Worm (Caenorhabditis elegans) whole organism, midembryonic: ENCODE data around the gene nxf-1.

Source experiments
- T22C8.4 ChIP-seq: fragments of 200-800 bp; sonication (Bioruptor generic); IDR thresholded peaks from 2 replicates; pipeline ENCODE4 v1.3.6; 2022; ENCODE audit warnings: missing genetic modification characterization, missing compliant biosample characterization
- cog-1 ChIP-seq: sonication (generic microtip); optimal IDR thresholded peaks from 2 replicates; lab custom pipeline; 2016; ENCODE audit warnings: missing genetic modification characterization, missing compliant biosample characterization
- flt-1 ChIP-seq: fragments of 200-800 bp; sonication (Bioruptor generic); IDR thresholded peaks from 2 replicates; pipeline ENCODE4 v1.3.6; 2022; ENCODE audit warnings: missing genetic modification characterization, missing compliant biosample characterization
- klf-2 ChIP-seq: fragments of 200-800 bp; sonication (Bioruptor generic); conservative IDR thresholded peaks from 2 replicates; pipeline ENCODE4 v1.3.6; 2022; ENCODE audit warnings: missing genetic modification reagents, missing genetic modification characterization, missing compliant biosample characterization
- med-1 ChIP-seq: sonication (generic microtip); optimal IDR thresholded peaks from 2 replicates; lab custom pipeline; 2017; ENCODE audit warnings: missing genetic modification characterization, mild to moderate bottlenecking, missing compliant biosample characterization, antibody characterized with exemption, missing genetic modification reagents; ENCODE audit not compliant: insufficient read depth
- ref-1 ChIP-seq: fragments of 200-800 bp; sonication (Bioruptor generic); conservative IDR thresholded peaks from 2 replicates; pipeline ENCODE4 v1.3.6; 2022; ENCODE audit warnings: missing genetic modification reagents, missing genetic modification characterization, missing compliant biosample characterization
- tab-1 ChIP-seq: fragments of 200-800 bp; sonication (Bioruptor generic); IDR thresholded peaks from 2 replicates; pipeline ENCODE4 v1.3.6; 2022; ENCODE audit warnings: missing genetic modification characterization, missing compliant biosample characterization
- ztf-23 ChIP-seq: fragments of 200-800 bp; sonication (Bioruptor generic); IDR thresholded peaks from 2 replicates; pipeline ENCODE4 v1.3.6; 2022; ENCODE audit warnings: missing genetic modification reagents, missing genetic modification characterization, missing compliant biosample characterization
- ztf-29 ChIP-seq: fragments of 200-800 bp; sonication (Bioruptor generic); IDR thresholded peaks from 2 replicates; pipeline ENCODE4 v1.3.6; 2022; ENCODE audit warnings: missing genetic modification reagents, missing genetic modification characterization, missing compliant biosample characterization

nxf-1 gene

DNA sequence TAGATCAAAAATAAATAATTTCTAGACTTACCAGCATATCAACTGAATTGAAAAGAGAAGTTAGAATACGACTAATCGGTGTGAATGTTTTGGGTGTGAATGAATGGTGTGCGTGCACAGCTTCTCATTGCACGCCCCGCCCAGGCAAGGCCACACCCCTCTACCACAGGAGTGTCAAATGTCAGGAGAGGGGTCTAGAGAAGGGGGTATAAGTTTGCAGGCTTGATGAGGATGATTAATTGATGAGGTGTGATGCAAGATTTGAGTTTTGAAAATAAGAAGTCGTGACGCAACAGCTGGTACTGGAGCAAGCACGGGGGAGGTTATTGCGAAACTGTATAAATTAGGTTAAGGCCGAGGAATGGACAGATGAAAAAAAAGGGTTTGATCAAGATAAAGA, 17.4 kb upstream of the nxf-1 start, which contains the start of gene egl-1:
TSS of gene egl-1 (minus strand) at position 101 of the 400 bp plus-strand sequence.
- TF ChIP-seq T22C8.4 (GFP tag; lab: Robert Waterston, UW), result no peak
- no peak for TF ChIP-seq klf-2 (GFP tag; lab: Robert Waterston, UW)
- TF ChIP-seq ref-1 (GFP tag; lab: Robert Waterston, UW), result no peak
- no peak for TF ChIP-seq tab-1 (GFP tag; lab: Robert Waterston, UW)
- TF ChIP-seq cog-1, result no peak
- TF ChIP-seq ztf-29 (GFP tag; lab: Robert Waterston, UW), result no peak
- no peak for TF ChIP-seq flt-1
- no peak for TF ChIP-seq ztf-23 (GFP tag; lab: Robert Waterston, UW)
- TF ChIP-seq med-1 (GFP tag; lab: Kevin White, UChicago), result no peak

DNA sequence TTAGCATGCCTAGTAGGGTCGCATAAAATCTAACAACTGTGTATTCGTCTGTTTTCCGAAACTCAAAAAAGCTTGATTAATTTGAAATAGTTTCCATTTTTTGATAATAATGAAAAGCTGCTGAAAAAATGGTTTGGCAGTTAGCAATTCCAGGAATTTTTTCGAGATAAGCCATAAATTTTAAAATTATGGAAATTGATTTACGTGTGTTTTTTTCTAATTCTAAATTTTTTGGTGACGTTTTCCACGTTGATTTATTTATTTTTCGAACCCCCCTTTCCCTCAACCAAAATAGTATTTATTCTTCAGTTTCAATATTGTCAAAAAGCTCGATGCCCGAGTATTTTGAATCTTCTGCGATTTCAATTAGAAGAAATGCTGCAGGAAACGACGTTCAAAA, 14.1 kb upstream of the nxf-1 start, which contains the start of gene F23B12.1:
TSS of gene F23B12.1 (plus strand) at position 301 of the 400 bp plus-strand sequence.
- TF ChIP-seq med-1 (GFP tag; lab: Kevin White, UChicago) (no peak), tab-1 (GFP tag; lab: Robert Waterston, UW) (no peak), ztf-29 (GFP tag; lab: Robert Waterston, UW) (no peak), ztf-23 (GFP tag; lab: Robert Waterston, UW) (no peak), ref-1 (GFP tag; lab: Robert Waterston, UW) (no peak), cog-1 (no peak), flt-1 (no peak), klf-2 (GFP tag; lab: Robert Waterston, UW) (no peak), T22C8.4 (GFP tag; lab: Robert Waterston, UW) (no peak)

DNA sequence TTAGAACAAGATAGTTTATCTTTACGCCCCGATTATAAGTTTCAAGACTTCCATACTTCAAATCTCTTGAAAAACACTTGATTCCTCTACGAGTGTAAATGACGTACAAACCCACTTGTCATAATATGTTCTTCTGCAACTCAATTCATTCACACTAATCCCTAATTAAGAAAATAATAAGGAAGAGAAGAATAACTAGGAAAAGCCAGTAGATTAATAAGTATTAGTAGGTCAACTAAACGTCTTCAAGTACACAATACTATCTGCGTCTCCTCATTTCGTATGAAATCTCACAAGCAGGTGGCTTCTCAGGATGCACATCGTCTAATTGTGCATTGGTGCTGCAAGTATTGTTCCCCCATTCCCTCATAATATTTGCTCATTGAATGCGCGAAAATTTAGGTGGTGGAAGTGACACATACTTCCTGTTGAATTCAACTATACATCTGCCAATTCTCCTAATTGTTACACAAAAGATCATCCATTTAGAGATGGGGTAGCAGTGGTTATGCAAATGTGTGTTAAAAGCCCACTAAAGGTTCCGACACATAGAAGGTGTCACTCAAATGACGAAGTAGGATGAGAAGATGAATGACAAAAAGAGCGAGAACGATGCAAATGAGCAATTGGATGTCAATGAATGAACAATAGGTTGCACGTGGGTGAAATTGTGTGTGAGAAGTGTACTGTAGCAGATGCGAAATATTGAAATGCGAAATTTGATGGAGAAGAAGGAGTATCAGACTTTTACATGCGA, 12.4 kb upstream of the nxf-1 start:
- TF ChIP-seq flt-1 (no peak), klf-2 (GFP tag; lab: Robert Waterston, UW) (no peak), cog-1 (no peak), tab-1 (GFP tag; lab: Robert Waterston, UW) (no peak), ref-1 (GFP tag; lab: Robert Waterston, UW) (no peak), med-1 (GFP tag; lab: Kevin White, UChicago) (no peak), T22C8.4 (GFP tag; lab: Robert Waterston, UW) (no peak)

- no peak for TF ChIP-seq T22C8.4 (GFP tag; lab: Robert Waterston, UW)
- no peak for TF ChIP-seq med-1 (GFP tag; lab: Kevin White, UChicago)
- no peak for TF ChIP-seq cog-1
- no peak for TF ChIP-seq ztf-29 (GFP tag; lab: Robert Waterston, UW)
- no peak for TF ChIP-seq ztf-23 (GFP tag; lab: Robert Waterston, UW)
Observed at ce11 chrV:14426013-14426412, 11.2 kb upstream of the nxf-1 start.

DNA sequence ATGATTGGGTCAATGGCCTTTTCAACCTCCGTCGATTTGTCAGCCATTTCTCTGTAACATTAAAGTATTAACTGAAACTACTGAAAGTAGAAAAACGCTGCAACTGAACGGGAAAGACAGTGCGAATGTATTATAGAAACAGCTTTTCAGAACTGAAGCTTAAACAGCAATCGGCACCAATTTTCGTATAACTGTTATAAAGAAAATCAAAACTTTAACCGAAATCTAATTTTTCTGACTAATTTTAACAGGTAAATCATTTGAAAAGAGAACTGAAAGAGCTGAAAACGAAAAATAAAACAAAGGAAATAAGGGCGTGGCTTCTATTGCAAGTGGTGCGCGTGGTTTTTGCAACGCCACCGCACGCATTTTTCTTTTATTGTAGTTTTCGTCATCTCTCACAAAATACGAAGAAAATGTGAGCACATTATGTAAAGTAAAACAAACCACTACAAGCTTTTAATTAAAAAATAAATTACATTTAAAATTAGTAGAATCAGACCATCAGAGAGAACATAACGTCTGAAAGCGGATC, 10.2 kb upstream of the nxf-1 start, which contains the start of gene rrsr-1:
TSS of gene rrsr-1 (minus strand) at position 51 of the 535 bp plus-strand sequence.
- 0 out of 2 replicates have a peak, but pooled peaks have one; percentile 41 for TF ChIP-seq flt-1
- peak; percentile 54; the same call in 1 of the 2 replicates for TF ChIP-seq tab-1 (GFP tag; lab: Robert Waterston, UW)
- no peak for TF ChIP-seq T22C8.4 (GFP tag; lab: Robert Waterston, UW)
- no peak for TF ChIP-seq ref-1 (GFP tag; lab: Robert Waterston, UW)
- peak; percentile 68; the same call in 1 of the 2 replicates for TF ChIP-seq ztf-23 (GFP tag; lab: Robert Waterston, UW)
- peak; percentile 65 for TF ChIP-seq med-1 (GFP tag; lab: Kevin White, UChicago)
- TF ChIP-seq klf-2 (GFP tag; lab: Robert Waterston, UW), result no peak
- TF ChIP-seq ztf-29 (GFP tag; lab: Robert Waterston, UW), result no peak
- no peak for TF ChIP-seq cog-1

DNA sequence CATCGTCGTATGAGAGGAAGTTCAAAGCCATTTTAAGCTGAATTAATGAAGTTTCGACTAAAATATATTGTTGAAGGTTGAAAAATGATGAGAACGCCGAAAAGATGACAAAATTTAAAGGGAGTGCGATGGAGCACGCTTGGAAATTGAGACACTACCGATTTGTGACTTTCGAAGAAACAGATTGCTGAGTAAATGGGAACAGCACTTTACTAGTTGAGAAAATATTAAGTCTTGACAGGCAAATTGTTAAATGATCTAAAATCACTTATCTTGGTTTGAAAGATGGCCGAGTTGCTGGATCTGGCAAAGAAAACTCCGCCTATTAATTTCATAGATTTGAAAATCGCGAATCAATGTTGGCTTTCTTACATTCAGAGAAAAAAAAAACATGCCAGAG, 8.5 kb upstream of the nxf-1 start, which contains the start of gene rpoa-12:
TSS of gene rpoa-12 (minus strand) at position 37 of the 400 bp plus-strand sequence.
- no peak for TF ChIP-seq cog-1
- TF ChIP-seq klf-2 (GFP tag; lab: Robert Waterston, UW), result no peak
- TF ChIP-seq flt-1, result no peak

- no peak for TF ChIP-seq med-1 (GFP tag; lab: Kevin White, UChicago)
Observed at ce11 chrV:14422317-14422716, 7.5 kb upstream of the nxf-1 start, which contains the start of gene pas-1. TSS of gene pas-1 (minus strand) at chrV:14422618.

- TF ChIP-seq ref-1 (GFP tag; lab: Robert Waterston, UW), result no peak
- TF ChIP-seq tab-1 (GFP tag; lab: Robert Waterston, UW), result no peak
- no peak for TF ChIP-seq med-1 (GFP tag; lab: Kevin White, UChicago)
- no peak for TF ChIP-seq flt-1
- TF ChIP-seq klf-2 (GFP tag; lab: Robert Waterston, UW), result no peak
- no peak for TF ChIP-seq ztf-29 (GFP tag; lab: Robert Waterston, UW)
- no peak for TF ChIP-seq T22C8.4 (GFP tag; lab: Robert Waterston, UW)
- TF ChIP-seq ztf-23 (GFP tag; lab: Robert Waterston, UW), result no peak
- no peak for TF ChIP-seq cog-1
Observed at ce11 chrV:14421325-14421724, 6.5 kb upstream of the nxf-1 start, which contains the start of gene dhs-22. TSS of gene dhs-22 (minus strand) at chrV:14421440.

DNA sequence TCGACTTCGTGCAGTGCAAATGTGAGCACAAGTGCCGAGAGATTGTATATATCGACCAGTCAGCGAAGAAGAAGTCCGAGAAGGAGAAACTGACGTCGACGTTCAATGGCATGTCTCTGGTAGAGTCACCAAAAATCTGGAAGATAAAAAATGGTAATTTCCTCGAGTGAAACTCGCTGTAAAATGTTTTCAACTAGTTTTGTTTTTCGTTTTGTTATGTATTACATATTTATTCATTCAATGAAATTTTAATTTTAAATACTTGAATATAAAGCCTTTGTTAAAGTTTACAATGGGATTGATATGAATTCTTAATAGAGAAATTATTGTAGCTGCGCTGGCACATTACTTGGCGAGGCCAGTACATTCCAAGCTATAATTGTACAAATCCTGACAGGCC, 5.0 kb upstream of the nxf-1 start:
- TF ChIP-seq cog-1 (no peak), flt-1 (no peak), med-1 (GFP tag; lab: Kevin White, UChicago) (no peak), klf-2 (GFP tag; lab: Robert Waterston, UW) (no peak), tab-1 (GFP tag; lab: Robert Waterston, UW) (no peak), ztf-23 (GFP tag; lab: Robert Waterston, UW) (no peak), ztf-29 (GFP tag; lab: Robert Waterston, UW) (no peak), T22C8.4 (GFP tag; lab: Robert Waterston, UW) (no peak), ref-1 (GFP tag; lab: Robert Waterston, UW) (no peak)
